Worm (Caenorhabditis elegans) whole organism, L4 larva: ENCODE measurements around the gene Y51H4A.936.

Experiments
- T26A8.4 ChIP-seq: fragments of 200-800 bp; sonication (Bioruptor generic); IDR thresholded peaks from 2 replicates; pipeline ENCODE4 v1.3.6; 2022; ENCODE audit warnings: missing genetic modification characterization, missing compliant biosample characterization
- Y75B8A.6 ChIP-seq: fragments of 200-800 bp; sonication (Bioruptor generic); IDR thresholded peaks from 2 replicates; pipeline ENCODE4 v1.3.6; 2022; ENCODE audit warnings: missing genetic modification reagents, missing genetic modification characterization, missing compliant biosample characterization
- mxl-3 ChIP-seq: fragments of 200-800 bp; sonication (Bioruptor generic); optimal IDR thresholded peaks from 2 replicates; lab custom pipeline; 2018; ENCODE audit warnings: mild to moderate bottlenecking, missing genetic modification characterization, missing compliant biosample characterization
- nhr-28 ChIP-seq: fragments of 150-350 bp; optimal IDR thresholded peaks from 2 replicates; lab custom pipeline; 2014; ENCODE audit warnings: missing biosample characterization, missing genetic modification characterization
- nhr-77 ChIP-seq: fragments of 150-350 bp; optimal IDR thresholded peaks from 2 replicates; lab custom pipeline; 2014; ENCODE audit warnings: missing biosample characterization, missing genetic modification characterization
- snpc-1.2 ChIP-seq: fragments of 200-800 bp; sonication (Bioruptor generic); IDR thresholded peaks from 2 replicates; pipeline ENCODE4 v1.3.6; 2022; ENCODE audit warnings: missing genetic modification reagents, missing genetic modification characterization, missing compliant biosample characterization
- zag-1 ChIP-seq: fragments of 150-350 bp; optimal IDR thresholded peaks from 2 replicates; lab custom pipeline; 2014; ENCODE audit warnings: missing biosample characterization, missing genetic modification characterization
- ztf-11 ChIP-seq: fragments of 150-350 bp; optimal IDR thresholded peaks from 2 replicates; lab custom pipeline; 2014; ENCODE audit warnings: missing biosample characterization, missing genetic modification characterization

- no peak for TF ChIP-seq snpc-1.2 (GFP tag; lab: Robert Waterston, UW)
- no peak for TF ChIP-seq ztf-11 (tag; lab: Kevin White, UChicago)
- no peak for TF ChIP-seq zag-1 (tag; lab: Kevin White, UChicago)
- no peak for TF ChIP-seq T26A8.4 (GFP tag; lab: Robert Waterston, UW)
- no peak for TF ChIP-seq nhr-77 (tag; lab: Kevin White, UChicago)
- TF ChIP-seq mxl-3, result no peak
- no peak for TF ChIP-seq nhr-28 (tag; lab: Kevin White, UChicago)
- TF ChIP-seq Y75B8A.6 (GFP tag; lab: Robert Waterston, UW), result no peak
Measured at ce11 chrIV:16658731-16659130, 29.5 kb downstream of the Y51H4A.936 start.
